Fruit fly (Drosophila melanogaster): ENCODE measurements around the gene CG33062.
A peak's percentile ranks its signal among the peaks of the same experiment; 100 is the strongest.
"Not testable (repeated sequence)": the region's sequence is repeated elsewhere in the genome, so short reads cannot be mapped to it uniquely, and the experiment has no call there.

Gene CG33062

dm6 chr3L:19483007-19483406 lies 36.8 kb upstream of the CG33062 start:
- TF ChIP-seq Vsx2 (GFP tag; optimal IDR thresholded peaks at IDR 0.05; ENCODE audit: partially characterized antibody) (peak; percentile 70), Dif (GFP tag; optimal IDR thresholded peaks at IDR 0.05; ENCODE audit: partially characterized antibody) (peak; percentile 94), psq (GFP tag; optimal IDR thresholded peaks at IDR 0.05) (no peak), Rel (GFP tag; optimal IDR thresholded peaks at IDR 0.05) (no peak), Rel (tag; optimal IDR thresholded peaks at IDR 0.05) (no peak), Myc (optimal IDR thresholded peaks at IDR 0.05) (peak; percentile 55), jim (GFP tag; optimal IDR thresholded peaks at IDR 0.05) (no peak), Hr78 (GFP tag; optimal IDR thresholded peaks at IDR 0.05) (no peak), dsf (GFP tag; optimal IDR thresholded peaks at IDR 0.05; ENCODE audit: borderline replicate concordance) (no peak), tai (GFP tag; optimal IDR thresholded peaks at IDR 0.05) (no peak), dl (GFP tag; optimal IDR thresholded peaks at IDR 0.05; ENCODE audit: insufficient read depth in 1 of 2, partially characterized antibody in 2 of 2) (peak in 1 of 2 experiments; percentile 42)

dm6 chr3L:19482014-19482413 lies 35.8 kb upstream of the CG33062 start:
- TF ChIP-seq Myc (optimal IDR thresholded peaks at IDR 0.05) (no peak), Rel (GFP tag; optimal IDR thresholded peaks at IDR 0.05) (no peak), Rel (tag; optimal IDR thresholded peaks at IDR 0.05) (no peak), rgr (GFP tag; optimal IDR thresholded peaks at IDR 0.05) (no peak), brk (GFP tag; optimal IDR thresholded peaks at IDR 0.05) (no peak), Sp1 (GFP tag; optimal IDR thresholded peaks at IDR 0.05) (no peak), Dfd (GFP tag; optimal IDR thresholded peaks at IDR 0.05) (no peak), OdsH (GFP tag; optimal IDR thresholded peaks at IDR 0.05) (no peak), ey (GFP tag; optimal IDR thresholded peaks at IDR 0.05) (no peak), dl (GFP tag; optimal IDR thresholded peaks at IDR 0.05; ENCODE audit: insufficient read depth in 1 of 2, partially characterized antibody in 2 of 2) (no peak), Jra (GFP tag; optimal IDR thresholded peaks at IDR 0.05) (no peak), sv (GFP tag; optimal IDR thresholded peaks at IDR 0.05) (no peak), Dif (GFP tag; optimal IDR thresholded peaks at IDR 0.05; ENCODE audit: partially characterized antibody) (no peak)

dm6 chr3L:19481209-19481608 lies 35.0 kb upstream of the CG33062 start:
- TF ChIP-seq CrebA (GFP tag; optimal IDR thresholded peaks at IDR 0.05; ENCODE audit: borderline replicate concordance): no peak
- no peak for TF ChIP-seq Rel (GFP tag; optimal IDR thresholded peaks at IDR 0.05)
- peak; percentile 62 for TF ChIP-seq Rel (tag; optimal IDR thresholded peaks at IDR 0.05)
- no peak for TF ChIP-seq lola (GFP tag; optimal IDR thresholded peaks at IDR 0.05)
- peak; percentile 53 for TF ChIP-seq jim (GFP tag; optimal IDR thresholded peaks at IDR 0.05)

DNA sequence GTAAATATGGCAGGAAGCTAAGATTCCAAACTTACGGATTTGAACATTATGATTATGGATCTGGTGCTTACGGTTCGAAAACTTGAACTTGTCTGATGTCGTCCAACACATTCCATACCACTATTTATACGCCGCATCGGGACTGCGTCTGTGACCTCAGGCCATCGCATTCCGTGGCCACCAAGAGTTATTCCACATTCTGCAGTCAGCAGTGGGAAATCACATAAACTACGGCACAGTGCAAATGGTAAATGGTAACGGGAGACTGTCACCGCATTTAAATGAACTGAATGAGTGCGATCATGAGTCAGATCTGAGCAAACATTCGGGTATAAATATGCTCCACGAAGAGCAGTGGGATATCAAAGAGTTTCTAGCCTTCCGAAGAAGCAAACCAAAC lies 29.2 kb upstream of the CG33062 start, which contains the start of the genes CG18294 and CG32213:
Gene CG18294, minus strand, starts transcription at position 101 of the 400 bp plus-strand sequence.
Gene CG32213, plus strand, starts transcription at position 362 of the 400 bp plus-strand sequence.
- TF ChIP-seq Hnf4 (GFP tag; optimal IDR thresholded peaks at IDR 0.05); Vsx2 (GFP tag; optimal IDR thresholded peaks at IDR 0.05; ENCODE audit: partially characterized antibody); lola (GFP tag; optimal IDR thresholded peaks at IDR 0.05): not testable (repeated sequence)

dm6 chr3L:19472128-19472527 lies 25.9 kb upstream of the CG33062 start, which contains the start of the genes 825-Oak and CG12519:
TSS of gene 825-Oak (minus strand) at chr3L:19472228.
TSS of gene CG12519 (plus strand) at chr3L:19472491.
- TF ChIP-seq HLH106 (tag; optimal IDR thresholded peaks at IDR 0.05); rgr (GFP tag; optimal IDR thresholded peaks at IDR 0.05); dmrt93B (GFP tag; optimal IDR thresholded peaks at IDR 0.05): not testable (repeated sequence)

DNA sequence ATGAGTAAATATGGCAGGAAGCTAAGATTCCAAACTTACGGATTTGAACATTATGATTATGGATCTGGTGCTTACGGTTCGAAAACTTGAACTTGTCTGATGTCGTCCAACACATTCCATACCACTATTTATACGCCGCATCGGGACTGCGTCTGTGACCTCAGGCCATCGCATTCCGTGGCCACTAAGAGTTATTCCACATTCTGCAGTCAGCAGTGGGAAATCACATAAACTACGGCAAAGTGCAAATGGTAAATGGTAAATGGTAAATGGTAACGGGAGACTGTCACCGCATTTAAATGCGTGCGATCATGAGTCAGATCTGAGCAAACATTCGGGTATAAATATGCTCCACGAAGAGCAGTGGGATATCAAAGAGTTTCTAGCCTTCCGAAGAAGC lies 20.7 kb upstream of the CG33062 start, which contains the start of the genes CG14096 and CG32214:
Gene CG14096, minus strand, starts transcription at position 101 of the 400 bp plus-strand sequence.
Gene CG32214, plus strand, starts transcription at position 368 of the 400 bp plus-strand sequence.
- not testable (repeated sequence) for TF ChIP-seq pan (optimal IDR thresholded peaks at IDR 0.05); CG9705 (GFP tag; optimal IDR thresholded peaks at IDR 0.05); Abd-B (GFP tag; optimal IDR thresholded peaks at IDR 0.05)

- TF ChIP-seq brk (GFP tag; optimal IDR thresholded peaks at IDR 0.05) (no peak), fru (GFP tag; optimal IDR thresholded peaks at IDR 0.05) (no peak), dsf (GFP tag; optimal IDR thresholded peaks at IDR 0.05; ENCODE audit: borderline replicate concordance) (no peak), br (GFP tag; optimal IDR thresholded peaks at IDR 0.05) (no peak), Myc (optimal IDR thresholded peaks at IDR 0.05) (no peak), psq (GFP tag; optimal IDR thresholded peaks at IDR 0.05) (no peak), ey (GFP tag; optimal IDR thresholded peaks at IDR 0.05) (no peak), Hnf4 (GFP tag; optimal IDR thresholded peaks at IDR 0.05) (no peak), jim (GFP tag; optimal IDR thresholded peaks at IDR 0.05) (no peak)
Measured at dm6 chr3L:19464659-19465058, 18.4 kb upstream of the CG33062 start, which contains the start of gene CG14095. TSS of gene CG14095 (minus strand) at chr3L:19464759.
